Fruit fly (Drosophila melanogaster) whole organism, embryonic: ENCODE data around the gene Nrx-IV.

Experiments used
- Abd-B ChIP-seq: fragments of 200-800 bp; sonication (Bioruptor generic); optimal IDR thresholded peaks from 2 replicates; lab custom pipeline; 2018; ENCODE audit warnings: missing biosample characterization, mild to moderate bottlenecking, missing genetic modification characterization, moderate library complexity
- Bdp1 ChIP-seq: fragments of 200-800 bp; sonication (Bioruptor generic); optimal IDR thresholded peaks from 3 replicates; lab custom pipeline; 2016; ENCODE audit warnings: missing biosample characterization, missing genetic modification characterization
- CG12391 ChIP-seq: fragments of 200-800 bp; sonication (Bioruptor generic); optimal IDR thresholded peaks from 3 replicates; lab custom pipeline; 2018; ENCODE audit warnings: missing biosample characterization, mild to moderate bottlenecking, missing genetic modification characterization, moderate library complexity
- CG12659 ChIP-seq: fragments of 200-800 bp; sonication (Bioruptor generic); optimal IDR thresholded peaks from 3 replicates; lab custom pipeline; 2017; ENCODE audit warnings: mild to moderate bottlenecking, missing biosample characterization, missing genetic modification reagents, missing genetic modification characterization
- CG14441 ChIP-seq: fragments of 200-800 bp; sonication (Bioruptor generic); IDR thresholded peaks from 2 replicates; pipeline ENCODE4 v1.3.6; 2022; ENCODE audit warnings: missing biosample characterization, missing genetic modification characterization
- CG14710 ChIP-seq: fragments of 200-800 bp; sonication (Bioruptor generic); optimal IDR thresholded peaks from 3 replicates; lab custom pipeline; 2019; ENCODE audit warnings: missing biosample characterization, mild to moderate bottlenecking, missing genetic modification characterization, moderate library complexity
- CG16815 ChIP-seq: fragments of 200-800 bp; sonication (Bioruptor generic); optimal IDR thresholded peaks from 3 replicates; lab custom pipeline; 2017; ENCODE audit warnings: missing biosample characterization, mild to moderate bottlenecking, missing genetic modification characterization
- CG17912 ChIP-seq: fragments of 200-800 bp; sonication (Bioruptor generic); optimal IDR thresholded peaks from 2 replicates; lab custom pipeline; 2018; ENCODE audit warnings: missing biosample characterization, mild to moderate bottlenecking, missing genetic modification characterization
- CG30403 ChIP-seq: fragments of 200-800 bp; sonication (Bioruptor generic); optimal IDR thresholded peaks from 3 replicates; lab custom pipeline; 2016; ENCODE audit warnings: missing biosample characterization, missing genetic modification characterization
- CG3065 ChIP-seq: fragments of 200-800 bp; sonication (Bioruptor generic); optimal IDR thresholded peaks from 2 replicates; lab custom pipeline; 2016; ENCODE audit warnings: missing biosample characterization, missing genetic modification characterization
- CG32767 ChIP-seq: fragments of 200-800 bp; sonication (Bioruptor generic); IDR thresholded peaks from 2 replicates; pipeline ENCODE4 v1.3.6; 2022; ENCODE audit warnings: missing biosample characterization, missing genetic modification characterization
- CG32772 ChIP-seq: fragments of 200-800 bp; sonication (Bioruptor generic); IDR thresholded peaks from 2 replicates; pipeline ENCODE4 v1.3.6; 2022; ENCODE audit warnings: missing biosample characterization, missing genetic modification characterization
- CG4707 ChIP-seq: fragments of 200-800 bp; sonication (Bioruptor generic); optimal IDR thresholded peaks from 2 replicates; lab custom pipeline; 2018; ENCODE audit warnings: missing biosample characterization, mild to moderate bottlenecking, missing genetic modification characterization, moderate library complexity
- CG4820 ChIP-seq: fragments of 200-800 bp; sonication (Bioruptor generic); optimal IDR thresholded peaks from 3 replicates; lab custom pipeline; 2016; ENCODE audit warnings: missing biosample characterization, missing genetic modification characterization
- CG6654 ChIP-seq: fragments of 200-800 bp; sonication (Bioruptor generic); optimal IDR thresholded peaks from 2 replicates; lab custom pipeline; 2017; ENCODE audit warnings: missing biosample characterization, mild to moderate bottlenecking, missing genetic modification characterization
- CG6791 ChIP-seq: fragments of 200-800 bp; sonication (Bioruptor generic); IDR thresholded peaks from 3 replicates; pipeline ENCODE4 v1.3.6; 2022; ENCODE audit warnings: missing biosample characterization, missing genetic modification characterization; ENCODE audit not compliant: partially characterized antibody
- CG6813 ChIP-seq: fragments of 200-800 bp; sonication (Bioruptor generic); optimal IDR thresholded peaks from 2 replicates; lab custom pipeline; 2017; ENCODE audit warnings: missing biosample characterization, missing genetic modification characterization, mild to moderate bottlenecking, moderate library complexity, missing genetic modification reagents
- CG7928 ChIP-seq: fragments of 200-800 bp; sonication (Bioruptor generic); optimal IDR thresholded peaks from 2 replicates; lab custom pipeline; 2017; ENCODE audit warnings: missing biosample characterization, mild to moderate bottlenecking, missing genetic modification characterization
- D ChIP-seq, 2 experiments: fragments of 200-800 bp in 1 of 2; fragments of >200 bp in 1 of 2; sonication (Bioruptor generic) in 1 of 2; optimal IDR thresholded peaks; 2 replicates in 1 of 2; 3 replicates in 1 of 2; lab custom pipeline; 2017; ENCODE audit warnings: mild to moderate bottlenecking in 1 of 2, missing biosample characterization in 1 of 2, missing genetic modification characterization in 1 of 2, missing genetic modification reagents in 1 of 2
- Dfd ChIP-seq, 2 experiments: fragments of >200 bp; optimal IDR thresholded peaks; 2 replicates each; lab custom pipeline; 2017; ENCODE audit warnings: missing biosample characterization in 2 of 2, missing genetic modification characterization in 2 of 2
- Dip3 ChIP-seq: fragments of 200-800 bp; sonication (Bioruptor generic); optimal IDR thresholded peaks from 3 replicates; lab custom pipeline; 2016; ENCODE audit warnings: missing biosample characterization, missing genetic modification characterization
- Dref ChIP-seq: fragments of 200-800 bp; sonication (Bioruptor generic); IDR thresholded peaks from 2 replicates; pipeline ENCODE4 v1.3.6; 2022; ENCODE audit warnings: missing biosample characterization, missing genetic modification characterization
- Elba2 ChIP-seq: fragments of 200-800 bp; sonication (Bioruptor generic); optimal IDR thresholded peaks from 3 replicates; lab custom pipeline; 2016; ENCODE audit warnings: missing biosample characterization, missing genetic modification characterization
- Ets65A ChIP-seq: fragments of 200-800 bp; sonication (Bioruptor generic); peaks from one replicate; lab custom pipeline; 2016; ENCODE audit warnings: missing biosample characterization, missing genetic modification characterization
- Fer3 ChIP-seq: fragments of 200-800 bp; sonication (Bioruptor generic); optimal IDR thresholded peaks from 2 replicates; lab custom pipeline; 2018; ENCODE audit warnings: missing biosample characterization, mild to moderate bottlenecking, missing genetic modification characterization, moderate library complexity
- HHEX ChIP-seq: fragments of 200-800 bp; sonication (Bioruptor generic); optimal IDR thresholded peaks from 3 replicates; lab custom pipeline; 2017; ENCODE audit warnings: missing biosample characterization, mild to moderate bottlenecking, missing genetic modification characterization, missing genetic modification reagents
- HmgD ChIP-seq: fragments of 200-800 bp; sonication (Bioruptor generic); optimal IDR thresholded peaks from 3 replicates; lab custom pipeline; 2016; ENCODE audit warnings: missing biosample characterization, missing genetic modification characterization
- Kr ChIP-seq: fragments of 200-800 bp; sonication (Bioruptor generic); optimal IDR thresholded peaks from 2 replicates; lab custom pipeline; 2017; ENCODE audit warnings: missing biosample characterization, mild to moderate bottlenecking, missing genetic modification characterization
- Sox100B ChIP-seq: fragments of 200-800 bp; sonication (Bioruptor generic); optimal IDR thresholded peaks from 3 replicates; lab custom pipeline; 2018; ENCODE audit warnings: missing biosample characterization, mild to moderate bottlenecking, missing genetic modification characterization
- Sry-δ ChIP-seq: fragments of 200-800 bp; sonication (Bioruptor generic); optimal IDR thresholded peaks from 2 replicates; lab custom pipeline; 2016; ENCODE audit warnings: missing biosample characterization, missing genetic modification characterization
- bigmax ChIP-seq: fragments of 200-800 bp; sonication (Bioruptor generic); optimal IDR thresholded peaks from 2 replicates; lab custom pipeline; 2018; ENCODE audit warnings: missing biosample characterization, mild to moderate bottlenecking, missing genetic modification characterization
- cato ChIP-seq: fragments of 200-800 bp; sonication (Bioruptor generic); optimal IDR thresholded peaks from 2 replicates; lab custom pipeline; 2016; ENCODE audit warnings: missing biosample characterization, missing genetic modification characterization, borderline replicate concordance
- chn ChIP-seq: fragments of 200-800 bp; sonication (Bioruptor generic); optimal IDR thresholded peaks from 2 replicates; lab custom pipeline; 2016; ENCODE audit warnings: missing biosample characterization, missing genetic modification characterization
- corto ChIP-seq: fragments of 200-800 bp; sonication (Bioruptor generic); optimal IDR thresholded peaks from 2 replicates; lab custom pipeline; 2016; ENCODE audit warnings: missing biosample characterization, mild to moderate bottlenecking, missing genetic modification characterization, moderate library complexity
- disco-r ChIP-seq: fragments of 200-800 bp; sonication (Bioruptor generic); optimal IDR thresholded peaks from 2 replicates; lab custom pipeline; 2016; ENCODE audit warnings: missing biosample characterization, missing genetic modification characterization
- dm ChIP-seq: fragments of 200-800 bp; sonication (Bioruptor generic); optimal IDR thresholded peaks from 3 replicates; lab custom pipeline; 2016; ENCODE audit warnings: missing biosample characterization, missing genetic modification characterization
- dpn ChIP-seq, 2 experiments: fragments of 200-800 bp; sonication (Bioruptor generic); optimal IDR thresholded peaks; 3 replicates each; lab custom pipeline; 2016; ENCODE audit warnings: missing biosample characterization in 2 of 2, missing genetic modification characterization in 2 of 2
- gcm2 ChIP-seq: fragments of 200-800 bp; sonication (Bioruptor generic); optimal IDR thresholded peaks from 2 replicates; lab custom pipeline; 2016; ENCODE audit warnings: missing biosample characterization, missing genetic modification characterization
- gsb-n ChIP-seq: fragments of 200-800 bp; sonication (Bioruptor generic); optimal IDR thresholded peaks from 3 replicates; lab custom pipeline; 2018; ENCODE audit warnings: missing biosample characterization, mild to moderate bottlenecking, missing genetic modification characterization
- gt ChIP-seq: fragments of 200-800 bp; sonication (Bioruptor generic); IDR thresholded peaks from 2 replicates; pipeline ENCODE4 v1.3.6; 2022; ENCODE audit warnings: missing biosample characterization, missing genetic modification characterization
- kah ChIP-seq: fragments of 200-800 bp; sonication (Bioruptor generic); optimal IDR thresholded peaks from 2 replicates; lab custom pipeline; 2018; ENCODE audit warnings: missing biosample characterization, mild to moderate bottlenecking, missing genetic modification characterization
- onecut ChIP-seq: fragments of 200-800 bp; sonication (Bioruptor generic); IDR thresholded peaks from 2 replicates; pipeline ENCODE4 v1.3.6; 2022; ENCODE audit warnings: missing biosample characterization, missing genetic modification characterization
- psq ChIP-seq: fragments of 200-800 bp; sonication (Bioruptor generic); optimal IDR thresholded peaks from 2 replicates; lab custom pipeline; 2017; ENCODE audit warnings: missing biosample characterization, missing genetic modification characterization
- slbo ChIP-seq: fragments of 200-800 bp; sonication (Bioruptor generic); IDR thresholded peaks from 2 replicates; pipeline ENCODE4 v1.3.6; 2022; ENCODE audit warnings: missing biosample characterization, missing genetic modification characterization
- sna ChIP-seq: fragments of 200-800 bp; sonication (Bioruptor generic); IDR thresholded peaks from 2 replicates; pipeline ENCODE4 v1.3.6; 2022; ENCODE audit warnings: missing biosample characterization, missing genetic modification characterization; ENCODE audit not compliant: partially characterized antibody
- sob ChIP-seq: fragments of 200-800 bp; sonication (Bioruptor generic); IDR thresholded peaks from 2 replicates; pipeline ENCODE4 v1.3.6; 2022; ENCODE audit warnings: missing biosample characterization, missing genetic modification characterization
- trem ChIP-seq: fragments of 200-800 bp; optimal IDR thresholded peaks from 3 replicates; lab custom pipeline; 2019; ENCODE audit warnings: missing biosample characterization, mild to moderate bottlenecking, missing genetic modification characterization, moderate library complexity
- vfl ChIP-seq: fragments of 200-800 bp; sonication (Bioruptor generic); optimal IDR thresholded peaks from 2 replicates; lab custom pipeline; 2016; ENCODE audit warnings: missing biosample characterization, missing genetic modification characterization

The Nrx-IV gene

dm6 chr3L:12111081-12111958, 35.0 kb upstream of the Nrx-IV start (continued):
- TF ChIP-seq Kr (GFP tag; lab: Kevin White, UChicago) (peak; percentile 14), gsb-n (tag; lab: Kevin White, UChicago) (peak; percentile 88), Sry-δ (GFP tag; lab: Kevin White, UChicago) (no peak), sob (GFP tag; lab: Robert Waterston, UW) (peak; percentile 52), CG4820 (GFP tag; lab: Kevin White, UChicago) (peak; percentile 60), corto (GFP tag; lab: Kevin White, UChicago) (no peak), onecut (peak; percentile 40), gt (GFP tag; lab: Robert Waterston, UW) (no peak), D (optimal IDR thresholded peaks at IDR 0.05; lab: Kevin White, UChicago) (no peak), D (GFP tag; optimal IDR thresholded peaks at IDR 0.05; lab: Kevin White, UChicago) (peak; percentile 79), Elba2 (GFP tag; lab: Kevin White, UChicago) (no peak), bigmax (no peak), cato (GFP tag; lab: Kevin White, UChicago) (peak; percentile 60), Dref (no peak), kah (peak; percentile 59), CG7928 (GFP tag; lab: Kevin White, UChicago) (no peak), slbo (GFP tag; lab: Robert Waterston, UW) (peak; percentile 74), CG17912 (GFP tag; lab: Kevin White, UChicago) (no peak), sna (GFP tag; lab: Robert Waterston, UW) (no peak), gcm2 (GFP tag; lab: Kevin White, UChicago) (no peak), dm (GFP tag; lab: Kevin White, UChicago) (no peak), vfl (GFP tag; lab: Kevin White, UChicago) (no peak), Abd-B (GFP tag; lab: Kevin White, UChicago) (peak; percentile 93), chn (GFP tag; lab: Kevin White, UChicago) (no peak), CG16815 (GFP tag; lab: Kevin White, UChicago) (peak; percentile 69), Dfd (GFP tag; optimal IDR thresholded peaks at IDR 0.05; lab: Kevin White, UChicago) (no peak), Sox100B (GFP tag; lab: Kevin White, UChicago) (peak; percentile 90), disco-r (GFP tag; lab: Kevin White, UChicago) (no peak), Fer3 (tag; lab: Kevin White, UChicago) (peak; percentile 79), CG14441 (GFP tag; lab: Robert Waterston, UW) (peak; percentile 34; the same call in 1 of the 2 replicates), CG32772 (GFP tag; lab: Robert Waterston, UW) (peak; percentile 65; the same call in 1 of the 2 replicates), CG32767 (GFP tag; lab: Robert Waterston, UW) (peak; percentile 82), Dip3 (GFP tag; lab: Kevin White, UChicago) (no peak), CG12391 (tag; lab: Kevin White, UChicago) (peak; percentile 95), CG6813 (peak; percentile 54), psq (GFP tag; lab: Kevin White, UChicago) (peak; percentile 46), CG6654 (GFP tag; lab: Kevin White, UChicago) (peak; percentile 29), CG4707 (peak; percentile 24), dpn (GFP tag; optimal IDR thresholded peaks at IDR 0.05; lab: Kevin White, UChicago) (peak in 1 of 2 experiments; percentile 68), HmgD (no peak), CG3065 (peak; percentile 54), Ets65A (GFP tag; lab: Kevin White, UChicago) (peak; percentile 96), CG12659 (GFP tag; lab: Kevin White, UChicago) (peak; percentile 86), Bdp1 (GFP tag; lab: Kevin White, UChicago) (no peak), CG14710 (tag; lab: Kevin White, UChicago) (peak; percentile 94), CG30403 (GFP tag; lab: Kevin White, UChicago) (peak; percentile 62), CG6791 (GFP tag; lab: Robert Waterston, UW) (no peak), HHEX (GFP tag; lab: Kevin White, UChicago) (peak; percentile 73), trem (tag; lab: Kevin White, UChicago) (peak; percentile 91)
